Fruit fly (Drosophila melanogaster): Measurements from ENCODE around the gene indra.

Gene indra

dm6 chr3L:1334571-1335427, 7.4 kb downstream of the indra start, which contains the start of the genes Hmbs and CG2211 (continued):
- TF ChIP-seq CG14710 (tag; optimal IDR thresholded peaks at IDR 0.05) (peak; percentile 95), CG4854 (GFP tag; optimal IDR thresholded peaks at IDR 0.05) (peak; percentile 86), zen (tag; optimal IDR thresholded peaks at IDR 0.05) (peak; percentile 87), Dll (GFP tag; IDR thresholded peaks at IDR 0.05; ENCODE audit: partially characterized antibody) (peak; percentile 70; the same call in 3 of the 4 replicates), CoRest (tag; optimal IDR thresholded peaks at IDR 0.05) (peak; percentile 88), Lim3 (GFP tag; IDR thresholded peaks at IDR 0.05) (no peak; the same call in 1 of the 2 replicates), Atf-2 (GFP tag; optimal IDR thresholded peaks at IDR 0.05) (peak; percentile 82), fu2 (GFP tag; optimal IDR thresholded peaks at IDR 0.05) (peak; percentile 84), ATbp (GFP tag; optimal IDR thresholded peaks at IDR 0.05) (no peak), Deaf1 (tag; optimal IDR thresholded peaks at IDR 0.05) (peak; percentile 75), Opbp (GFP tag; IDR thresholded peaks at IDR 0.05; ENCODE audit: partially characterized antibody) (peak; percentile 55; the same call in 1 of the 3 replicates), CG8388 (GFP tag; optimal IDR thresholded peaks at IDR 0.05) (peak; percentile 65), CG8359 (GFP tag; optimal IDR thresholded peaks at IDR 0.05; ENCODE audit: borderline replicate concordance) (no peak), oc (tag; optimal IDR thresholded peaks at IDR 0.05) (peak; percentile 58), hth (optimal IDR thresholded peaks at IDR 0.05) (no peak), eve (GFP tag; optimal IDR thresholded peaks at IDR 0.05) (no peak), CG15601 (tag; optimal IDR thresholded peaks at IDR 0.05) (peak; percentile 85), CG9797 (GFP tag; optimal IDR thresholded peaks at IDR 0.05) (peak; percentile 98), jumu (GFP tag; optimal IDR thresholded peaks at IDR 0.05) (peak; percentile 84), unpg (GFP tag; optimal IDR thresholded peaks at IDR 0.05) (peak; percentile 78), Jarid2 (GFP tag; optimal IDR thresholded peaks at IDR 0.05) (peak; percentile 64), CG2889 (GFP tag; IDR thresholded peaks at IDR 0.05) (peak; percentile 76; the same call in 2 of the 3 replicates), Oaz (GFP tag; IDR thresholded peaks at IDR 0.05) (peak; percentile 42; the same call in 1 of the 2 replicates), HHEX (GFP tag; optimal IDR thresholded peaks at IDR 0.05) (peak; percentile 72), CG12744 (GFP tag; optimal IDR thresholded peaks at IDR 0.05) (peak; percentile 85), tap (tag; optimal IDR thresholded peaks at IDR 0.05) (peak; percentile 28), CG17186 (GFP tag; optimal IDR thresholded peaks at IDR 0.05) (peak; percentile 89), Hsf (GFP tag; optimal IDR thresholded peaks at IDR 0.05) (peak; percentile 94), CG1792 (GFP tag; optimal IDR thresholded peaks at IDR 0.05) (peak; percentile 75), CG11696 (GFP tag; IDR thresholded peaks at IDR 0.05) (peak; percentile 73), CG10654 (GFP tag; optimal IDR thresholded peaks at IDR 0.05) (peak; percentile 86), H2.0 (GFP tag; IDR thresholded peaks at IDR 0.05) (peak; percentile 82), Hand (GFP tag; optimal IDR thresholded peaks at IDR 0.05) (peak; percentile 23), CG3065 (GFP tag; optimal IDR thresholded peaks at IDR 0.05) (peak; percentile 68), CG13624 (GFP tag; optimal IDR thresholded peaks at IDR 0.05) (peak; percentile 90), CG9876 (GFP tag; optimal IDR thresholded peaks at IDR 0.05) (peak; percentile 84), ftz-f1 (GFP tag; optimal IDR thresholded peaks at IDR 0.05) (peak; percentile 68), rib (GFP tag; IDR thresholded peaks at IDR 0.05) (peak; percentile 60; the same call in 1 of the 2 replicates), CG13424 (tag; optimal IDR thresholded peaks at IDR 0.05) (peak; percentile 92), gsb (GFP tag; IDR thresholded peaks at IDR 0.05) (peak; percentile 50; the same call in 1 of the 2 replicates), Rfx (GFP tag; IDR thresholded peaks at IDR 0.05) (peak; percentile 92), hb (GFP tag; IDR thresholded peaks at IDR 0.05; ENCODE audit: partially characterized antibody) (no peak), ken (GFP tag; IDR thresholded peaks at IDR 0.05) (peak; percentile 81), NC2α (GFP tag; optimal IDR thresholded peaks at IDR 0.05) (peak; percentile 82), fd3F (GFP tag; optimal IDR thresholded peaks at IDR 0.05) (peak; percentile 69), CG4404 (GFP tag; IDR thresholded peaks at IDR 0.05) (peak; percentile 78), fd102C (GFP tag; optimal IDR thresholded peaks at IDR 0.05) (no peak), CG9215 (GFP tag; IDR thresholded peaks at IDR 0.05) (peak; percentile 79)

Data from whole organism, embryonic.